Worm (Caenorhabditis elegans) whole organism, young adult: ENCODE data around the gene nas-38.
A peak's percentile ranks its signal among the peaks of the same experiment; 100 is the strongest.

ENCODE experiments used
- C06A6.2 ChIP-seq: fragments of 200-800 bp; sonication (Bioruptor generic); conservative IDR thresholded peaks from 2 replicates; pipeline ENCODE4 v1.3.6; 2022; ENCODE audit warnings: missing genetic modification characterization, missing compliant biosample characterization
- F37B4.10 ChIP-seq: fragments of 200-800 bp; sonication (Bioruptor generic); IDR thresholded peaks from 2 replicates; pipeline ENCODE4 v1.3.6; 2022; ENCODE audit warnings: missing genetic modification characterization, missing compliant biosample characterization
- F57A8.1 ChIP-seq: fragments of 200-800 bp; sonication (Bioruptor generic); optimal IDR thresholded peaks from 2 replicates; lab custom pipeline; 2018; ENCODE audit warnings: mild to moderate bottlenecking, missing genetic modification characterization, moderate library complexity, missing compliant biosample characterization
- K12H6.12 ChIP-seq: fragments of 200-800 bp; sonication (Bioruptor generic); optimal IDR thresholded peaks from 2 replicates; lab custom pipeline; 2018; ENCODE audit warnings: mild to moderate bottlenecking, missing genetic modification characterization, missing compliant biosample characterization
- T26A5.8 ChIP-seq: sonication (generic microtip); optimal IDR thresholded peaks from 2 replicates; lab custom pipeline; 2016; ENCODE audit warnings: missing genetic modification characterization, missing compliant biosample characterization
- Y56A3A.18 ChIP-seq: fragments of 200-800 bp; sonication (Bioruptor generic); IDR thresholded peaks from 2 replicates; pipeline ENCODE4 v1.3.6; 2022; ENCODE audit warnings: missing genetic modification reagents, missing genetic modification characterization, missing compliant biosample characterization
- attf-5 ChIP-seq: fragments of 200-800 bp; sonication (Bioruptor generic); optimal IDR thresholded peaks from 2 replicates; lab custom pipeline; 2018; ENCODE audit warnings: mild to moderate bottlenecking, missing genetic modification characterization, missing compliant biosample characterization
- bed-1 ChIP-seq: fragments of 200-800 bp; sonication (Bioruptor generic); IDR thresholded peaks from 2 replicates; pipeline ENCODE4 v1.3.6; 2022; ENCODE audit warnings: missing genetic modification reagents, missing genetic modification characterization, missing compliant biosample characterization
- cebp-1 ChIP-seq, 2 experiments: fragments of 200-800 bp in 1 of 2; sonication (Bioruptor generic) in 1 of 2; sonication (generic microtip) in 1 of 2; IDR thresholded peaks in 1 of 2; optimal IDR thresholded peaks in 1 of 2; 2 replicates each; pipeline versions ENCODE4 v1.3.6 to Lab custom; 2017 to 2022; ENCODE audit warnings: missing compliant biosample characterization in 2 of 2, missing genetic modification characterization in 2 of 2, mild to moderate bottlenecking in 1 of 2, missing genetic modification reagents in 1 of 2, moderate library complexity in 1 of 2
- ceh-27 ChIP-seq: fragments of 200-800 bp; sonication (Bioruptor generic); optimal IDR thresholded peaks from 2 replicates; lab custom pipeline; 2018; ENCODE audit warnings: mild to moderate bottlenecking, missing genetic modification characterization, moderate library complexity, missing compliant biosample characterization
- ceh-40 ChIP-seq: fragments of 200-800 bp; sonication (Bioruptor generic); IDR thresholded peaks from 2 replicates; pipeline ENCODE4 v1.3.6; 2022; ENCODE audit warnings: missing genetic modification characterization, missing compliant biosample characterization
- ceh-79 ChIP-seq: sonication (generic microtip); optimal IDR thresholded peaks from 2 replicates; lab custom pipeline; 2017; ENCODE audit warnings: mild to moderate bottlenecking, missing genetic modification characterization, missing compliant biosample characterization
- dpff-1 ChIP-seq: sonication (generic microtip); optimal IDR thresholded peaks from 2 replicates; lab custom pipeline; 2017; ENCODE audit warnings: mild to moderate bottlenecking, missing genetic modification characterization, missing compliant biosample characterization
- egl-44 ChIP-seq: fragments of 200-800 bp; sonication (Bioruptor generic); IDR thresholded peaks from 2 replicates; pipeline ENCODE4 v1.3.6; 2022; ENCODE audit warnings: missing genetic modification reagents, missing genetic modification characterization, missing compliant biosample characterization
- egrh-3 ChIP-seq: fragments of 200-800 bp; sonication (Bioruptor generic); IDR thresholded peaks from 2 replicates; pipeline ENCODE4 v1.3.6; 2022; ENCODE audit warnings: missing genetic modification reagents, missing genetic modification characterization, missing compliant biosample characterization
- hmg-1.2 ChIP-seq: fragments of 200-800 bp; sonication (Bioruptor generic); IDR thresholded peaks from 2 replicates; pipeline ENCODE4 v1.3.6; 2022; ENCODE audit warnings: missing genetic modification reagents, missing genetic modification characterization, missing compliant biosample characterization
- lin-35 ChIP-seq, 3 experiments: fragments of 150-350 bp in 2 of 3; sonication (generic microtip) in 1 of 3; optimal IDR thresholded peaks; 2 replicates each; lab custom pipeline; 2014 to 2018; ENCODE audit warnings: missing biosample characterization in 3 of 3, missing genetic modification characterization in 3 of 3, missing genetic modification reagents in 3 of 3
- lin-40 ChIP-seq: sonication (generic microtip); optimal IDR thresholded peaks from 2 replicates; lab custom pipeline; 2016; ENCODE audit warnings: missing genetic modification characterization, mild to moderate bottlenecking, missing compliant biosample characterization, missing genotype, missing genetic modification reagents
- madf-6 ChIP-seq: fragments of 200-800 bp; sonication (Bioruptor generic); IDR thresholded peaks from 2 replicates; pipeline ENCODE4 v1.3.6; 2022; ENCODE audit warnings: missing genetic modification reagents, missing genetic modification characterization, missing compliant biosample characterization
- mcd-1 ChIP-seq: fragments of 200-800 bp; sonication (Bioruptor generic); IDR thresholded peaks from 2 replicates; pipeline ENCODE4 v1.3.6; 2022; ENCODE audit warnings: missing genetic modification reagents, missing genetic modification characterization, missing compliant biosample characterization
- mxl-1 ChIP-seq: sonication (generic microtip); optimal IDR thresholded peaks from 2 replicates; lab custom pipeline; 2016; ENCODE audit warnings: missing genetic modification characterization, missing compliant biosample characterization
- nfyb-1 ChIP-seq: fragments of 200-800 bp; sonication (Bioruptor generic); IDR thresholded peaks from 2 replicates; pipeline ENCODE4 v1.3.6; 2022; ENCODE audit warnings: missing genetic modification reagents, missing genetic modification characterization, missing compliant biosample characterization
- nhr-179 ChIP-seq: sonication (generic microtip); optimal IDR thresholded peaks from 2 replicates; lab custom pipeline; 2016; ENCODE audit warnings: mild to moderate bottlenecking, missing genetic modification characterization, missing compliant biosample characterization
- nhr-80 ChIP-seq: sonication (generic microtip); optimal IDR thresholded peaks from 2 replicates; lab custom pipeline; 2016; ENCODE audit warnings: missing genetic modification characterization, missing compliant biosample characterization
- nhr-90 ChIP-seq: sonication (generic microtip); optimal IDR thresholded peaks from 2 replicates; lab custom pipeline; 2016; ENCODE audit warnings: missing genotype, mild to moderate bottlenecking, missing genetic modification characterization, missing compliant biosample characterization
- pha-4 ChIP-seq: fragments of 150-350 bp; sonication (generic microtip); optimal IDR thresholded peaks from 2 replicates; lab custom pipeline; 2014; ENCODE audit warnings: missing biosample characterization, missing genetic modification reagents, missing genetic modification characterization
- rcor-1 ChIP-seq: fragments of 200-800 bp; sonication (Bioruptor generic); IDR thresholded peaks from 2 replicates; pipeline ENCODE4 v1.3.6; 2022; ENCODE audit warnings: missing genetic modification reagents, missing genetic modification characterization, missing compliant biosample characterization
- sea-2 ChIP-seq: fragments of 200-800 bp; sonication (Bioruptor generic); IDR thresholded peaks from 2 replicates; pipeline ENCODE4 v1.3.6; 2022; ENCODE audit warnings: missing genetic modification characterization, missing compliant biosample characterization
- snpc-1.3 ChIP-seq: sonication (generic microtip); optimal IDR thresholded peaks from 2 replicates; lab custom pipeline; 2017; ENCODE audit warnings: missing genetic modification characterization, mild to moderate bottlenecking, missing compliant biosample characterization, antibody characterized with exemption, moderate library complexity, missing genotype, missing genetic modification reagents; ENCODE audit not compliant: insufficient read depth
- snpc-4 ChIP-seq, 5 experiments: fragments of 150-350 bp in 1 of 5; sonication (generic microtip) in 4 of 5; optimal IDR thresholded peaks; 2 replicates each; lab custom pipeline; 2014 to 2018; ENCODE audit warnings: missing genetic modification characterization in 5 of 5, missing biosample characterization in 3 of 5, antibody characterized with exemption in 2 of 5, mild to moderate bottlenecking in 2 of 5, missing compliant biosample characterization in 2 of 5, missing genotype in 2 of 5, moderate library complexity in 2 of 5, missing genetic modification reagents in 1 of 5
- somi-1 ChIP-seq: fragments of 200-800 bp; sonication (Bioruptor generic); optimal IDR thresholded peaks from 2 replicates; lab custom pipeline; 2018; ENCODE audit warnings: mild to moderate bottlenecking, missing genetic modification characterization, missing compliant biosample characterization
- sptf-2 ChIP-seq: fragments of 200-800 bp; sonication (Bioruptor generic); optimal IDR thresholded peaks from 2 replicates; lab custom pipeline; 2018; ENCODE audit warnings: mild to moderate bottlenecking, missing genetic modification characterization, missing compliant biosample characterization
- xnd-1 ChIP-seq: sonication (generic microtip); optimal IDR thresholded peaks from 2 replicates; lab custom pipeline; 2016; ENCODE audit warnings: missing genotype, missing genetic modification reagents, missing genetic modification characterization, missing compliant biosample characterization
- zfh-2 ChIP-seq: fragments of 200-800 bp; sonication (Bioruptor generic); conservative IDR thresholded peaks from 2 replicates; pipeline ENCODE4 v1.3.6; 2022; ENCODE audit warnings: missing genetic modification reagents, missing genetic modification characterization, missing compliant biosample characterization
- ztf-22 ChIP-seq: fragments of 200-800 bp; sonication (Bioruptor generic); optimal IDR thresholded peaks from 2 replicates; lab custom pipeline; 2018; ENCODE audit warnings: mild to moderate bottlenecking, missing genetic modification characterization, moderate library complexity, missing compliant biosample characterization
- ztf-6 ChIP-seq: fragments of 200-800 bp; sonication (Bioruptor generic); IDR thresholded peaks from 2 replicates; pipeline ENCODE4 v1.3.6; 2022; ENCODE audit warnings: missing genetic modification reagents, missing genetic modification characterization, missing compliant biosample characterization

nas-38 gene

ce11 chrX:593245-593733, 35.3 kb downstream of the nas-38 start (continued):
- TF ChIP-seq mcd-1 (GFP tag; lab: Robert Waterston, UW) (no peak; the same call in none of the 2 replicates), rcor-1 (peak; percentile 61; the same call in 1 of the 2 replicates), C06A6.2 (GFP tag; lab: Robert Waterston, UW) (0 out of 2 replicates have a peak, but pooled peaks have one; percentile 46), hmg-1.2 (GFP tag; lab: Robert Waterston, UW) (peak; percentile 64), dpff-1 (no peak), ceh-40 (GFP tag; lab: Robert Waterston, UW) (no peak), F37B4.10 (GFP tag; lab: Robert Waterston, UW) (no peak), F57A8.1 (no peak), T26A5.8 (tag; lab: Kevin White, UChicago) (no peak), ztf-22 (GFP tag; lab: Kevin White, UChicago) (no peak), ztf-6 (GFP tag; lab: Robert Waterston, UW) (no peak), egrh-3 (GFP tag; lab: Robert Waterston, UW) (peak; percentile 76), egl-44 (GFP tag; lab: Robert Waterston, UW) (no peak), nhr-179 (no peak)

- TF ChIP-seq egrh-3 (GFP tag; lab: Robert Waterston, UW) = peak; percentile 91
- no peak for TF ChIP-seq bed-1
- peak; percentile 11; the same call in 1 of the 2 replicates for TF ChIP-seq madf-6
- TF ChIP-seq Y56A3A.18 (GFP tag; lab: Robert Waterston, UW) = no peak
- no peak for TF ChIP-seq sea-2 (GFP tag; lab: Robert Waterston, UW)
- no peak for TF ChIP-seq ceh-79 (tag; lab: Kevin White, UChicago)
- TF ChIP-seq xnd-1 (tag; lab: Kevin White, UChicago) = no peak
- TF ChIP-seq zfh-2 (GFP tag; lab: Robert Waterston, UW) = peak; percentile 86
These were observed 36.0 kb downstream of the nas-38 start, which contains the start of gene F13C5.2 for ce11 chrX:593910-594447. Gene F13C5.2 (plus strand): TSS chrX:593960.

- TF ChIP-seq somi-1 (GFP tag; lab: Kevin White, UChicago) (no peak), nhr-90 (no peak), K12H6.12 (tag; lab: Kevin White, UChicago) (no peak), sptf-2 (GFP tag; lab: Kevin White, UChicago) (no peak), snpc-4 (GFP tag; optimal IDR thresholded peaks at IDR 0.05; lab: Kevin White, UChicago) (no peak), snpc-4 (tag; optimal IDR thresholded peaks at IDR 0.05; lab: Kevin White, UChicago) (no peak)
These were observed 41.5 kb downstream of the nas-38 start, which contains the start of gene F13C5.3 for ce11 chrX:599476-599875. Gene F13C5.3 (minus strand): TSS chrX:599576.

- TF ChIP-seq cebp-1 (GFP tag; IDR thresholded peaks at IDR 0.05; lab: Robert Waterston, UW) (no peak), cebp-1 (tag; optimal IDR thresholded peaks at IDR 0.05; lab: Kevin White, UChicago) (peak; percentile 47), ceh-27 (GFP tag; lab: Kevin White, UChicago) (no peak), nhr-80 (peak; percentile 11), pha-4 (tag; lab: Kevin White, UChicago) (peak; percentile 34)
These were observed 42.7 kb downstream of the nas-38 start for ce11 chrX:600671-601070.

ce11 chrX:601340-601757, 43.4 kb downstream of the nas-38 start:
- peak; percentile 59; the same call in 1 of the 2 replicates for TF ChIP-seq rcor-1
- no peak for TF ChIP-seq mxl-1 (tag; lab: Kevin White, UChicago)
- peak; percentile 95 for TF ChIP-seq zfh-2 (GFP tag; lab: Robert Waterston, UW)
- TF ChIP-seq nfyb-1 = 0 out of 2 replicates have a peak, but pooled peaks have one; percentile 45
- TF ChIP-seq lin-40 (tag; lab: Kevin White, UChicago) = no peak
- peak; percentile 31 for TF ChIP-seq somi-1 (GFP tag; lab: Kevin White, UChicago)
- TF ChIP-seq egrh-3 (GFP tag; lab: Robert Waterston, UW) = peak; percentile 75
- TF ChIP-seq hmg-1.2 (GFP tag; lab: Robert Waterston, UW) = peak; percentile 17; the same call in 1 of the 2 replicates
- TF ChIP-seq lin-35 (GFP tag; optimal IDR thresholded peaks at IDR 0.05; lab: Kevin White, UChicago) = peak in 1 of 3 experiments; percentile 4
- TF ChIP-seq snpc-1.3 (tag; lab: Kevin White, UChicago) = no peak
- no peak for TF ChIP-seq cebp-1 (GFP tag; IDR thresholded peaks at IDR 0.05; lab: Robert Waterston, UW)
- peak; percentile 60 for TF ChIP-seq cebp-1 (tag; optimal IDR thresholded peaks at IDR 0.05; lab: Kevin White, UChicago)
- TF ChIP-seq attf-5 (GFP tag; lab: Kevin White, UChicago) = peak; percentile 48
- TF ChIP-seq K12H6.12 (tag; lab: Kevin White, UChicago) = peak; percentile 63
- TF ChIP-seq ceh-27 (GFP tag; lab: Kevin White, UChicago) = peak; percentile 11
